Fruit fly (Drosophila melanogaster) whole organism, prepupa: ENCODE results near the gene CG14298.

Experiments used
- Blimp-1 ChIP-seq: fragments of 200-800 bp; sonication (Bioruptor generic); optimal IDR thresholded peaks from 3 replicates; lab custom pipeline; 2017; ENCODE audit warnings: missing biosample characterization, missing genetic modification characterization, mild to moderate bottlenecking, moderate library complexity, missing genetic modification reagents
- CG10631 ChIP-seq: fragments of 200-800 bp; sonication (Bioruptor generic); optimal IDR thresholded peaks from 2 replicates; lab custom pipeline; 2016; ENCODE audit warnings: missing biosample characterization, missing genetic modification characterization
- CG10669 ChIP-seq: fragments of 200-800 bp; sonication (Bioruptor generic); optimal IDR thresholded peaks from 3 replicates; lab custom pipeline; 2018; ENCODE audit warnings: missing biosample characterization, mild to moderate bottlenecking, missing genetic modification characterization, moderate library complexity
- CG11294 ChIP-seq: fragments of 200-800 bp; sonication (Bioruptor generic); IDR thresholded peaks from 2 replicates; pipeline ENCODE4 v1.3.6; 2022; ENCODE audit warnings: missing biosample characterization, missing genetic modification characterization
- CG11902 ChIP-seq: fragments of 200-800 bp; sonication (Bioruptor generic); optimal IDR thresholded peaks from 3 replicates; lab custom pipeline; 2016; ENCODE audit warnings: missing biosample characterization, missing genetic modification characterization
- CG1621 ChIP-seq: fragments of 200-800 bp; sonication (Bioruptor generic); optimal IDR thresholded peaks from 3 replicates; lab custom pipeline; 2018; ENCODE audit warnings: missing biosample characterization, mild to moderate bottlenecking, missing genetic modification characterization
- CG16779 ChIP-seq: fragments of 200-800 bp; sonication (Bioruptor generic); optimal IDR thresholded peaks from 3 replicates; lab custom pipeline; 2017; ENCODE audit warnings: missing biosample characterization, mild to moderate bottlenecking, missing genetic modification characterization
- CG31627 ChIP-seq: fragments of 200-800 bp; sonication (Bioruptor generic); optimal IDR thresholded peaks from 3 replicates; lab custom pipeline; 2016; ENCODE audit warnings: missing biosample characterization, missing genetic modification characterization
- CG32006 ChIP-seq: fragments of 200-800 bp; sonication (Bioruptor generic); optimal IDR thresholded peaks from 3 replicates; lab custom pipeline; 2017; ENCODE audit warnings: missing biosample characterization, mild to moderate bottlenecking, missing genetic modification characterization
- CG34406 ChIP-seq: fragments of 200-800 bp; sonication (Bioruptor generic); optimal IDR thresholded peaks from 3 replicates; lab custom pipeline; 2016; ENCODE audit warnings: missing biosample characterization, missing genetic modification characterization
- CG4318 ChIP-seq: fragments of 200-800 bp; sonication (Bioruptor generic); optimal IDR thresholded peaks from 3 replicates; lab custom pipeline; 2017; ENCODE audit warnings: missing biosample characterization, mild to moderate bottlenecking, missing genetic modification characterization
- CG6276 ChIP-seq: fragments of 200-800 bp; sonication (Bioruptor generic); optimal IDR thresholded peaks from 2 replicates; lab custom pipeline; 2017; ENCODE audit warnings: missing biosample characterization, mild to moderate bottlenecking, missing genetic modification characterization
- CG6792 ChIP-seq: fragments of 200-800 bp; sonication (Bioruptor generic); optimal IDR thresholded peaks from 3 replicates; lab custom pipeline; 2016; ENCODE audit warnings: missing biosample characterization, missing genetic modification characterization
- CG6808 ChIP-seq: fragments of 200-800 bp; sonication (Bioruptor generic); optimal IDR thresholded peaks from 3 replicates; lab custom pipeline; 2017; ENCODE audit warnings: missing biosample characterization, missing genetic modification characterization, mild to moderate bottlenecking, moderate library complexity, missing genetic modification reagents
- CG6854 ChIP-seq: fragments of 200-800 bp; sonication (Bioruptor generic); optimal IDR thresholded peaks from 2 replicates; lab custom pipeline; 2017; ENCODE audit warnings: missing biosample characterization, mild to moderate bottlenecking, missing genetic modification characterization
- CG8119 ChIP-seq: fragments of 200-800 bp; sonication (Bioruptor generic); IDR thresholded peaks from 3 replicates; pipeline ENCODE4 v1.3.6; 2022; ENCODE audit warnings: missing biosample characterization, missing genetic modification characterization
- CG8319 ChIP-seq: fragments of 200-800 bp; sonication (Bioruptor generic); optimal IDR thresholded peaks from 3 replicates; lab custom pipeline; 2016; ENCODE audit warnings: missing biosample characterization, missing genetic modification characterization
- CG9139 ChIP-seq: fragments of 200-800 bp; sonication (Bioruptor generic); optimal IDR thresholded peaks from 3 replicates; lab custom pipeline; 2017; ENCODE audit warnings: missing biosample characterization, mild to moderate bottlenecking, missing genetic modification characterization
- Eip78C ChIP-seq: fragments of 200-800 bp; sonication (Bioruptor generic); peaks from one replicate; lab custom pipeline; 2016; ENCODE audit warnings: missing biosample characterization, missing genetic modification characterization
- Eip93F ChIP-seq: fragments of 200-800 bp; sonication (Bioruptor generic); optimal IDR thresholded peaks from 2 replicates; lab custom pipeline; 2016; ENCODE audit warnings: missing biosample characterization, mild to moderate bottlenecking, missing genetic modification characterization
- Ets21C ChIP-seq: fragments of 200-800 bp; sonication (Bioruptor generic); optimal IDR thresholded peaks from 3 replicates; lab custom pipeline; 2016; ENCODE audit warnings: missing biosample characterization, missing genetic modification characterization
- Ets96B ChIP-seq: fragments of 200-800 bp; optimal IDR thresholded peaks from 2 replicates; lab custom pipeline; 2019; ENCODE audit warnings: missing biosample characterization, mild to moderate bottlenecking, missing genetic modification characterization, moderate library complexity
- Gug ChIP-seq: fragments of 200-800 bp; sonication (Bioruptor generic); IDR thresholded peaks from 2 replicates; pipeline ENCODE4 v1.3.6; 2022; ENCODE audit warnings: missing biosample characterization, missing genetic modification characterization
- Hr38 ChIP-seq: sonication (Bioruptor generic); optimal IDR thresholded peaks from 2 replicates; lab custom pipeline; 2016; ENCODE audit warnings: missing biosample characterization, missing genetic modification characterization
- Hr4 ChIP-seq: fragments of 200-800 bp; sonication (Bioruptor generic); optimal IDR thresholded peaks from 3 replicates; lab custom pipeline; 2016; ENCODE audit warnings: missing biosample characterization, missing genetic modification characterization
- Met ChIP-seq: fragments of 200-800 bp; sonication (Bioruptor generic); optimal IDR thresholded peaks from 3 replicates; lab custom pipeline; 2016; ENCODE audit warnings: missing biosample characterization, missing genetic modification characterization
- OdsH ChIP-seq: fragments of 200-800 bp; sonication (Bioruptor generic); optimal IDR thresholded peaks from 3 replicates; lab custom pipeline; 2016; ENCODE audit warnings: missing biosample characterization, missing genetic modification characterization
- Sox14 ChIP-seq: fragments of 200-800 bp; sonication (Bioruptor generic); optimal IDR thresholded peaks from 3 replicates; lab custom pipeline; 2016; ENCODE audit warnings: missing biosample characterization, missing genetic modification characterization
- Sox15 ChIP-seq: fragments of 200-800 bp; sonication (Bioruptor generic); optimal IDR thresholded peaks from 3 replicates; lab custom pipeline; 2016; ENCODE audit warnings: missing biosample characterization, missing genetic modification characterization
- achi ChIP-seq: fragments of 200-800 bp; sonication (Bioruptor generic); optimal IDR thresholded peaks from 3 replicates; lab custom pipeline; 2016; ENCODE audit warnings: missing biosample characterization, missing genetic modification characterization
- acj6 ChIP-seq: fragments of 200-800 bp; sonication (Bioruptor generic); optimal IDR thresholded peaks from 3 replicates; lab custom pipeline; 2016; ENCODE audit warnings: missing biosample characterization, missing genetic modification characterization
- dac ChIP-seq: fragments of 200-800 bp; sonication (Bioruptor generic); optimal IDR thresholded peaks from 2 replicates; lab custom pipeline; 2017; ENCODE audit warnings: missing biosample characterization, mild to moderate bottlenecking, missing genetic modification characterization
- dsx ChIP-seq: fragments of 200-800 bp; optimal IDR thresholded peaks from 3 replicates; lab custom pipeline; 2019; ENCODE audit warnings: missing biosample characterization, mild to moderate bottlenecking, missing genetic modification characterization, moderate library complexity; ENCODE audit not compliant: poor library complexity, severe bottlenecking
- eg ChIP-seq: fragments of 200-800 bp; sonication (Bioruptor generic); IDR thresholded peaks from 3 replicates; pipeline ENCODE4 v1.3.6; 2022; ENCODE audit warnings: missing biosample characterization, missing genetic modification characterization
- esn ChIP-seq: fragments of 200-800 bp; sonication (Bioruptor generic); optimal IDR thresholded peaks from 2 replicates; lab custom pipeline; 2016; ENCODE audit warnings: missing biosample characterization, mild to moderate bottlenecking, missing genetic modification characterization, moderate library complexity
- fd59A ChIP-seq: fragments of 200-800 bp; sonication (Bioruptor generic); optimal IDR thresholded peaks from 2 replicates; lab custom pipeline; 2017; ENCODE audit warnings: missing biosample characterization, mild to moderate bottlenecking, missing genetic modification characterization, missing genetic modification reagents
- fd85E ChIP-seq: fragments of 200-800 bp; sonication (Bioruptor generic); optimal IDR thresholded peaks from 3 replicates; lab custom pipeline; 2016; ENCODE audit warnings: missing biosample characterization, missing genetic modification characterization
- fkh ChIP-seq: fragments of 200-800 bp; sonication (Bioruptor generic); optimal IDR thresholded peaks from 3 replicates; lab custom pipeline; 2017; ENCODE audit warnings: missing biosample characterization, mild to moderate bottlenecking, missing genetic modification characterization, moderate library complexity
- lz ChIP-seq: fragments of 200-800 bp; sonication (Bioruptor generic); optimal IDR thresholded peaks from 3 replicates; lab custom pipeline; 2016; ENCODE audit warnings: missing biosample characterization, missing genetic modification characterization
- net ChIP-seq: fragments of 200-800 bp; sonication (Bioruptor generic); optimal IDR thresholded peaks from 3 replicates; lab custom pipeline; 2016; ENCODE audit warnings: missing biosample characterization, missing genetic modification characterization
- pdm3 ChIP-seq: fragments of 200-800 bp; sonication (Bioruptor generic); optimal IDR thresholded peaks from 3 replicates; lab custom pipeline; 2016; ENCODE audit warnings: missing biosample characterization, missing genetic modification characterization
- salr ChIP-seq, 2 experiments: fragments of 200-800 bp; sonication (Bioruptor generic); optimal IDR thresholded peaks; 3 replicates each; lab custom pipeline; 2016 to 2018; ENCODE audit warnings: missing biosample characterization in 2 of 2, missing genetic modification characterization in 2 of 2, mild to moderate bottlenecking in 1 of 2
- ss ChIP-seq, 2 experiments: fragments of 200-800 bp; sonication (Bioruptor generic); optimal IDR thresholded peaks; 2 replicates in 1 of 2; 3 replicates in 1 of 2; lab custom pipeline; 2017 to 2018; ENCODE audit warnings: mild to moderate bottlenecking in 2 of 2, missing biosample characterization in 2 of 2, missing genetic modification characterization in 2 of 2, moderate library complexity in 1 of 2
- svp ChIP-seq: fragments of 200-800 bp; sonication (Bioruptor generic); peaks from one replicate; lab custom pipeline; 2016; ENCODE audit warnings: missing biosample characterization, missing genetic modification characterization
- topi ChIP-seq: fragments of 200-800 bp; sonication (Bioruptor generic); optimal IDR thresholded peaks from 3 replicates; lab custom pipeline; 2016; ENCODE audit warnings: missing biosample characterization, missing genetic modification characterization

Gene CG14298

DNA sequence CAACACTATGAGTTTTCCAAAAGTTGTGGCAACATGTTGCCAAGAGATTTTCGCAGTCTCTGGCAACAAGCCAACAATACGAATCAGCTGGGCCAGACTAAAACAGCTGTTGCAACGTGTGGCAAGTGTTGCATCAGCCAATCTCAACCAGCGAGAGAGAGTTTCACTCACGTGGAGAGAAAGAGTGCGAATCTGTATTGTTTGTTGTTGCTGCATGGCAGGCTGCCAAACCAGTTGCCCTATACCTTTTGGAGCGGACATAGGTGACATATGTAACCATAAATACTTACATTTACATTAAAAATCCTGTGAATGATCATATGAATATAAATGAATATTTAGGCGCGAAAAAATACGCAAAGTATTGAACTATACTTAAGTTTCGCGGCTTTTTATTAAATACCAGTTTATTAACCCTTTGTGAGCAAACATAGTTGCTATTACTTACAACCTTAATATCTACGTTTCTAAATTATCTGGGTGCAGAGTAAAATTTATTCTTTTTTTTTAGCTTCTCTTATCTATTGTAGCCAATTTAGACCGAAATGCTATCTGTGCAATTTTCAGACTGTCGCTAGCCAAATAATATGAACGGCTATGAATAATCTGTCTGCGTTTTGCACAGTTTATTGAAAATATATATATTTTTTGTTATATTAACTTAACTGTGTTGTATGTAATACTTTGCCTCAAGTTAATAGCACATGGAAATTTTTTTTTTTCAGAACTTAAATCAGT is 38.7 kb downstream of the CG14298 start (continued):
- TF ChIP-seq topi (GFP tag; lab: Kevin White, UChicago) (peak; percentile 48), CG6276 (GFP tag; lab: Kevin White, UChicago) (peak; percentile 61), achi (GFP tag; lab: Kevin White, UChicago) (peak; percentile 35), CG6808 (GFP tag; lab: Kevin White, UChicago) (peak; percentile 30), fd59A (GFP tag; lab: Kevin White, UChicago) (peak; percentile 47), Hr4 (GFP tag; lab: Kevin White, UChicago) (peak; percentile 50), CG8119 (GFP tag; lab: Robert Waterston, UW) (peak; percentile 52), Eip78C (GFP tag; lab: Kevin White, UChicago) (peak; percentile 76), fkh (GFP tag; lab: Kevin White, UChicago) (no peak), Ets21C (peak; percentile 48), net (GFP tag; lab: Kevin White, UChicago) (peak; percentile 50), CG10631 (GFP tag; lab: Kevin White, UChicago) (peak; percentile 54), esn (GFP tag; lab: Kevin White, UChicago) (peak; percentile 72), Sox15 (GFP tag; lab: Kevin White, UChicago) (peak; percentile 3), acj6 (GFP tag; lab: Kevin White, UChicago) (peak; percentile 55), CG32006 (peak; percentile 87), dsx (peak; percentile 41), CG6854 (GFP tag; lab: Kevin White, UChicago) (no peak), lz (GFP tag; lab: Kevin White, UChicago) (peak; percentile 35), CG34406 (peak; percentile 42), ss (GFP tag; optimal IDR thresholded peaks at IDR 0.05; lab: Kevin White, UChicago) (peak; percentile 11 to 25), CG10669 (GFP tag; lab: Kevin White, UChicago) (peak; percentile 56), Eip93F (no peak), eg (GFP tag; lab: Robert Waterston, UW) (peak; percentile 73), salr (GFP tag; optimal IDR thresholded peaks at IDR 0.05; lab: Kevin White, UChicago) (peak; percentile 21 to 90), CG9139 (GFP tag; lab: Kevin White, UChicago) (no peak), Hr38 (GFP tag; lab: Kevin White, UChicago) (no peak), Gug (GFP tag; lab: Robert Waterston, UW) (0 out of 2 replicates have a peak, but pooled peaks have one; percentile 9), fd85E (GFP tag; lab: Kevin White, UChicago) (no peak), CG8319 (GFP tag; lab: Kevin White, UChicago) (no peak), CG4318 (GFP tag; lab: Kevin White, UChicago) (peak; percentile 83), dac (GFP tag; lab: Kevin White, UChicago) (no peak), Met (GFP tag; lab: Kevin White, UChicago) (peak; percentile 71), CG31627 (peak; percentile 45), CG1621 (peak; percentile 36), CG16779 (no peak), OdsH (GFP tag; lab: Kevin White, UChicago) (peak; percentile 50), Sox14 (GFP tag; lab: Kevin White, UChicago) (peak; percentile 54)

DNA sequence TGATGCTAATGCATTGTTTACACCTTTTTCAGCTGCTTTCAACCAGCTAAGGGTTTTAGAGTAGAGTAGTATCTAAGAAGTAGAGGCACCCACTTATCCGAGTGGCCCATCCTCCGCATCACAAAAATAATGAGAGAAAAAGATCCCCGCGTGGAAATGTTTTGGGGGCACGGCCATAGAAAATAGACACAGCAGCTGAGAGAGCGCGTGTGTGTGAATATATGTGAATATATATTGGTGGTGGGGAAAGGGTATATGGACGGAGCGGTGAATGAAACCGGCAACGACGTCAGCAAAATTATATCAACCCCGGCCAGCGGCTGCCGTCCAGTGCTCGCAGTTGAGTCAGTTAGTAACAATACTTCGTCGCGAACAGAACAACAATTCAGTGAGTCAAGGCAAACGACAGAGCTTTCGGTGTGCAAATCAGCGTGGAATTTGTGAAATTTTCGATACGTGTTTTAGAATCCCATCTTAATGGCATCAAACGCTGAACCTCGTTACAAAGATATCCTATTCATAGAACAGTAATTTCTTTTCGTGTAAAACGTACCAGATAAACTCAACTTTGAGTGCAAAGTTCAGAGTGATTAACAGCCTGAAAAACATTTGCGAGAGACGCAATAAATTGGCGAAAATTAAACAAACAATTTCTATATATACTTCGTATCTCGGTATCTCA is 39.4 kb downstream of the CG14298 start, which contains the start of gene Xrp1:
Xrp1 (plus strand) TSS at position 375 of the 682 bp plus-strand sequence.
- no peak for TF ChIP-seq Ets21C
- TF ChIP-seq eg (GFP tag; lab: Robert Waterston, UW) = peak; percentile 43
- no peak for TF ChIP-seq CG6792 (GFP tag; lab: Kevin White, UChicago)
- TF ChIP-seq CG9139 (GFP tag; lab: Kevin White, UChicago) = no peak
- TF ChIP-seq CG6854 (GFP tag; lab: Kevin White, UChicago) = peak; percentile 15
- TF ChIP-seq OdsH (GFP tag; lab: Kevin White, UChicago) = no peak
- TF ChIP-seq Gug (GFP tag; lab: Robert Waterston, UW) = 0 out of 2 replicates have a peak, but pooled peaks have one; percentile 17
- peak; percentile 38 for TF ChIP-seq CG10631 (GFP tag; lab: Kevin White, UChicago)
- TF ChIP-seq net (GFP tag; lab: Kevin White, UChicago) = no peak
- no peak for TF ChIP-seq fd59A (GFP tag; lab: Kevin White, UChicago)
- TF ChIP-seq CG11902 = peak; percentile 6
- peak; percentile 74 for TF ChIP-seq svp (GFP tag; lab: Kevin White, UChicago)
- TF ChIP-seq Sox15 (GFP tag; lab: Kevin White, UChicago) = no peak
- no peak for TF ChIP-seq CG1621
- TF ChIP-seq CG8119 (GFP tag; lab: Robert Waterston, UW) = peak; percentile 31; the same call in 1 of the 3 replicates
- no peak for TF ChIP-seq topi (GFP tag; lab: Kevin White, UChicago)
- TF ChIP-seq pdm3 = peak; percentile 9
- TF ChIP-seq Ets96B = no peak
- no peak for TF ChIP-seq Met (GFP tag; lab: Kevin White, UChicago)
- TF ChIP-seq Blimp-1 (GFP tag; lab: Kevin White, UChicago) = no peak
- TF ChIP-seq fkh (GFP tag; lab: Kevin White, UChicago) = no peak
- no peak for TF ChIP-seq acj6 (GFP tag; lab: Kevin White, UChicago)
- TF ChIP-seq CG31627 = peak; percentile 12
- peak; percentile 53 for TF ChIP-seq CG11294
